Worm (Caenorhabditis elegans) whole organism, young adult: Measurements from ENCODE around the gene R07E4.1.
A peak's percentile ranks its signal among the peaks of the same experiment; 100 is the strongest.

Source experiments
- C17E4.6 ChIP-seq: fragments of 200-800 bp; sonication (Bioruptor generic); IDR thresholded peaks from 2 replicates; pipeline ENCODE4 v1.3.6; 2022; ENCODE audit warnings: missing genetic modification reagents, missing genetic modification characterization, missing compliant biosample characterization
- F52B5.7 ChIP-seq: sonication (generic microtip); optimal IDR thresholded peaks from 2 replicates; lab custom pipeline; 2016; ENCODE audit warnings: mild to moderate bottlenecking, missing genetic modification characterization, missing compliant biosample characterization
- F57A8.1 ChIP-seq: fragments of 200-800 bp; sonication (Bioruptor generic); optimal IDR thresholded peaks from 2 replicates; lab custom pipeline; 2018; ENCODE audit warnings: mild to moderate bottlenecking, missing genetic modification characterization, moderate library complexity, missing compliant biosample characterization
- K12H6.12 ChIP-seq: fragments of 200-800 bp; sonication (Bioruptor generic); optimal IDR thresholded peaks from 2 replicates; lab custom pipeline; 2018; ENCODE audit warnings: mild to moderate bottlenecking, missing genetic modification characterization, missing compliant biosample characterization
- Y53G8AR.9 ChIP-seq: fragments of 200-800 bp; sonication (Bioruptor generic); conservative IDR thresholded peaks from 2 replicates; pipeline ENCODE4 v1.3.6; 2022; ENCODE audit warnings: missing genetic modification reagents, missing genetic modification characterization, missing compliant biosample characterization
- Y67H2A.10 ChIP-seq: fragments of 200-800 bp; sonication (Bioruptor generic); conservative IDR thresholded peaks from 2 replicates; pipeline ENCODE4 v1.3.6; 2022; ENCODE audit warnings: missing genetic modification reagents, missing genetic modification characterization, missing compliant biosample characterization
- ama-1 ChIP-seq, 3 experiments: fragments of 150-350 bp in 1 of 3; sonication (generic microtip) in 2 of 3; optimal IDR thresholded peaks; 2 replicates each; lab custom pipeline; 2014 to 2018; ENCODE audit warnings: missing biosample characterization in 2 of 3, missing genetic modification characterization in 2 of 3, missing genetic modification reagents in 2 of 3
- attf-5 ChIP-seq: fragments of 200-800 bp; sonication (Bioruptor generic); optimal IDR thresholded peaks from 2 replicates; lab custom pipeline; 2018; ENCODE audit warnings: mild to moderate bottlenecking, missing genetic modification characterization, missing compliant biosample characterization
- attf-6 ChIP-seq: fragments of 200-800 bp; sonication (Bioruptor generic); IDR thresholded peaks from 2 replicates; pipeline ENCODE4 v1.3.6; 2022; ENCODE audit warnings: missing genetic modification reagents, missing genetic modification characterization, missing compliant biosample characterization
- bed-1 ChIP-seq: fragments of 200-800 bp; sonication (Bioruptor generic); IDR thresholded peaks from 2 replicates; pipeline ENCODE4 v1.3.6; 2022; ENCODE audit warnings: missing genetic modification reagents, missing genetic modification characterization, missing compliant biosample characterization
- ccch-3 ChIP-seq: fragments of 200-800 bp; sonication (Bioruptor generic); optimal IDR thresholded peaks from 2 replicates; lab custom pipeline; 2018; ENCODE audit warnings: mild to moderate bottlenecking, missing genetic modification characterization, missing compliant biosample characterization
- cebp-1 ChIP-seq, 2 experiments: fragments of 200-800 bp in 1 of 2; sonication (Bioruptor generic) in 1 of 2; sonication (generic microtip) in 1 of 2; IDR thresholded peaks in 1 of 2; optimal IDR thresholded peaks in 1 of 2; 2 replicates each; pipeline versions ENCODE4 v1.3.6 to Lab custom; 2017 to 2022; ENCODE audit warnings: missing compliant biosample characterization in 2 of 2, missing genetic modification characterization in 2 of 2, mild to moderate bottlenecking in 1 of 2, missing genetic modification reagents in 1 of 2, moderate library complexity in 1 of 2
- ceh-79 ChIP-seq: sonication (generic microtip); optimal IDR thresholded peaks from 2 replicates; lab custom pipeline; 2017; ENCODE audit warnings: mild to moderate bottlenecking, missing genetic modification characterization, missing compliant biosample characterization
- dox-1 ChIP-seq: fragments of 200-800 bp; sonication (Bioruptor generic); IDR thresholded peaks from 2 replicates; pipeline ENCODE4 v1.3.6; 2022; ENCODE audit warnings: missing genetic modification reagents, missing genetic modification characterization, missing compliant biosample characterization
- dpff-1 ChIP-seq: sonication (generic microtip); optimal IDR thresholded peaks from 2 replicates; lab custom pipeline; 2017; ENCODE audit warnings: mild to moderate bottlenecking, missing genetic modification characterization, missing compliant biosample characterization
- hlh-26 ChIP-seq: fragments of 200-800 bp; sonication (Bioruptor generic); conservative IDR thresholded peaks from 2 replicates; pipeline ENCODE4 v1.3.6; 2022; ENCODE audit warnings: missing genetic modification reagents, missing genetic modification characterization, missing compliant biosample characterization
- hmg-1.2 ChIP-seq: fragments of 200-800 bp; sonication (Bioruptor generic); IDR thresholded peaks from 2 replicates; pipeline ENCODE4 v1.3.6; 2022; ENCODE audit warnings: missing genetic modification reagents, missing genetic modification characterization, missing compliant biosample characterization
- lag-1 ChIP-seq: fragments of 200-800 bp; sonication (Bioruptor generic); IDR thresholded peaks from 2 replicates; pipeline ENCODE4 v1.3.6; 2022; ENCODE audit warnings: missing genetic modification reagents, missing genetic modification characterization, missing compliant biosample characterization
- lin-26 ChIP-seq: fragments of 200-800 bp; sonication (Bioruptor generic); IDR thresholded peaks from 2 replicates; pipeline ENCODE4 v1.3.6; 2022; ENCODE audit warnings: missing genetic modification reagents, missing genetic modification characterization, missing compliant biosample characterization
- lin-35 ChIP-seq, 3 experiments: fragments of 150-350 bp in 2 of 3; sonication (generic microtip) in 1 of 3; optimal IDR thresholded peaks; 2 replicates each; lab custom pipeline; 2014 to 2018; ENCODE audit warnings: missing biosample characterization in 3 of 3, missing genetic modification characterization in 3 of 3, missing genetic modification reagents in 3 of 3
- lin-40 ChIP-seq: sonication (generic microtip); optimal IDR thresholded peaks from 2 replicates; lab custom pipeline; 2016; ENCODE audit warnings: missing genetic modification characterization, mild to moderate bottlenecking, missing compliant biosample characterization, missing genotype, missing genetic modification reagents
- madf-10 ChIP-seq: sonication (generic microtip); optimal IDR thresholded peaks from 2 replicates; lab custom pipeline; 2016; ENCODE audit warnings: mild to moderate bottlenecking, missing genetic modification characterization, missing compliant biosample characterization
- mes-4 ChIP-seq: sonication (generic microtip); optimal IDR thresholded peaks from 2 replicates; lab custom pipeline; 2016; ENCODE audit warnings: missing genotype, missing genetic modification characterization, missing compliant biosample characterization
- nfya-1 ChIP-seq: sonication (generic microtip); optimal IDR thresholded peaks from 2 replicates; lab custom pipeline; 2017; ENCODE audit warnings: antibody characterized with exemption, missing compliant biosample characterization, missing genetic modification characterization, borderline replicate concordance; ENCODE audit not compliant: insufficient read depth
- nfya-2 ChIP-seq: fragments of 200-800 bp; sonication (Bioruptor generic); IDR thresholded peaks from 2 replicates; pipeline ENCODE4 v1.3.6; 2022; ENCODE audit warnings: missing genetic modification reagents, missing genetic modification characterization, missing compliant biosample characterization
- nhr-80 ChIP-seq: sonication (generic microtip); optimal IDR thresholded peaks from 2 replicates; lab custom pipeline; 2016; ENCODE audit warnings: missing genetic modification characterization, missing compliant biosample characterization
- rcor-1 ChIP-seq: fragments of 200-800 bp; sonication (Bioruptor generic); IDR thresholded peaks from 2 replicates; pipeline ENCODE4 v1.3.6; 2022; ENCODE audit warnings: missing genetic modification reagents, missing genetic modification characterization, missing compliant biosample characterization
- rec-8 ChIP-seq, 2 experiments: sonication (generic microtip); optimal IDR thresholded peaks; 2 replicates each; lab custom pipeline; 2016; ENCODE audit warnings: mild to moderate bottlenecking in 2 of 2, missing genetic modification characterization in 2 of 2, missing genetic modification reagents in 2 of 2, missing genotype in 2 of 2, missing biosample characterization in 1 of 2, missing compliant biosample characterization in 1 of 2, moderate library complexity in 1 of 2
- snpc-3.4 ChIP-seq: sonication (generic microtip); optimal IDR thresholded peaks from 2 replicates; lab custom pipeline; 2017; ENCODE audit warnings: missing genetic modification characterization, mild to moderate bottlenecking, missing compliant biosample characterization, antibody characterized with exemption, moderate library complexity, missing genotype, missing genetic modification reagents
- somi-1 ChIP-seq: fragments of 200-800 bp; sonication (Bioruptor generic); optimal IDR thresholded peaks from 2 replicates; lab custom pipeline; 2018; ENCODE audit warnings: mild to moderate bottlenecking, missing genetic modification characterization, missing compliant biosample characterization
- zim-3 ChIP-seq: sonication (generic microtip); optimal IDR thresholded peaks from 2 replicates; lab custom pipeline; 2017; ENCODE audit warnings: mild to moderate bottlenecking, missing genetic modification characterization, moderate library complexity, missing compliant biosample characterization
- ztf-22 ChIP-seq: fragments of 200-800 bp; sonication (Bioruptor generic); optimal IDR thresholded peaks from 2 replicates; lab custom pipeline; 2018; ENCODE audit warnings: mild to moderate bottlenecking, missing genetic modification characterization, moderate library complexity, missing compliant biosample characterization
- ztf-25 ChIP-seq: fragments of 200-800 bp; sonication (Bioruptor generic); IDR thresholded peaks from 2 replicates; pipeline ENCODE4 v1.3.6; 2022; ENCODE audit warnings: missing genetic modification reagents, missing genetic modification characterization, missing compliant biosample characterization
- ztf-26 ChIP-seq: sonication (generic microtip); optimal IDR thresholded peaks from 2 replicates; lab custom pipeline; 2017; ENCODE audit warnings: missing genetic modification characterization, missing compliant biosample characterization
- ztf-3 ChIP-seq: fragments of 200-800 bp; sonication (Bioruptor generic); optimal IDR thresholded peaks from 2 replicates; lab custom pipeline; 2018; ENCODE audit warnings: mild to moderate bottlenecking, missing genetic modification characterization, missing compliant biosample characterization

Gene R07E4.1

ce11 chrX:5941325-5941724 is 17.6 kb upstream of the R07E4.1 start:
- TF ChIP-seq K12H6.12: no peak
- peak; percentile 4 for TF ChIP-seq nhr-80
- TF ChIP-seq, all 124 proteins: peak for 1

- TF ChIP-seq zim-3: no peak
- TF ChIP-seq cebp-1 (GFP tag; IDR thresholded peaks at IDR 0.05; lab: Robert Waterston, UW): 0 out of 2 replicates have a peak, but pooled peaks have one; percentile 25
- TF ChIP-seq cebp-1 (tag; optimal IDR thresholded peaks at IDR 0.05; lab: Kevin White, UChicago): peak; percentile 40
- peak; percentile 53 for TF ChIP-seq somi-1 (GFP tag; lab: Kevin White, UChicago)
- TF ChIP-seq rec-8 (tag; optimal IDR thresholded peaks at IDR 0.05; lab: Kevin White, UChicago): no peak
- TF ChIP-seq nfya-2 (GFP tag; lab: Robert Waterston, UW): no peak
- TF ChIP-seq lin-26: no peak
- TF ChIP-seq lin-40: no peak
- no peak for TF ChIP-seq lag-1 (GFP tag; lab: Robert Waterston, UW)
- no peak for TF ChIP-seq hlh-26 (GFP tag; lab: Robert Waterston, UW)
- no peak for TF ChIP-seq mes-4 (tag; lab: Kevin White, UChicago)
- peak; percentile 8 for TF ChIP-seq ztf-26 (tag; lab: Kevin White, UChicago)
- no peak for TF ChIP-seq bed-1 (GFP tag; lab: Robert Waterston, UW)
- no peak for TF ChIP-seq F57A8.1 (GFP tag; lab: Kevin White, UChicago)
- TF ChIP-seq madf-10: no peak
- no peak for TF ChIP-seq dpff-1
- 0 out of 2 replicates have a peak, but pooled peaks have one; percentile 8 for TF ChIP-seq dox-1
- no peak for TF ChIP-seq ccch-3
- TF ChIP-seq ztf-25 (GFP tag; lab: Robert Waterston, UW): no peak
- TF ChIP-seq K12H6.12: peak; percentile 11
- TF ChIP-seq nfya-1 (tag; lab: Kevin White, UChicago): no peak
- no peak for TF ChIP-seq rcor-1 (GFP tag; lab: Robert Waterston, UW)
- TF ChIP-seq C17E4.6 (GFP tag; lab: Robert Waterston, UW): no peak
- TF ChIP-seq lin-35 (GFP tag; optimal IDR thresholded peaks at IDR 0.05; lab: Kevin White, UChicago): no peak
- peak; percentile 8 for TF ChIP-seq attf-5 (GFP tag; lab: Kevin White, UChicago)
- no peak for TF ChIP-seq nhr-80
- no peak for TF ChIP-seq snpc-3.4 (tag; lab: Kevin White, UChicago)
- no peak for TF ChIP-seq F52B5.7 (tag; lab: Kevin White, UChicago)
- TF ChIP-seq ztf-22: no peak
- TF ChIP-seq Y67H2A.10 (GFP tag; lab: Robert Waterston, UW): no peak
- no peak for TF ChIP-seq ama-1 (optimal IDR thresholded peaks at IDR 0.05; lab: Kevin White, UChicago)
- TF ChIP-seq ama-1 (GFP tag; optimal IDR thresholded peaks at IDR 0.05; lab: Kevin White, UChicago): no peak
- TF ChIP-seq Y53G8AR.9: no peak
- no peak for TF ChIP-seq ceh-79 (tag; lab: Kevin White, UChicago)
- no peak for TF ChIP-seq ztf-3
- peak; percentile 21; the same call in 1 of the 2 replicates for TF ChIP-seq hmg-1.2 (GFP tag; lab: Robert Waterston, UW)
These were observed 16.7 kb upstream of the R07E4.1 start for ce11 chrX:5942171-5942570.

ce11 chrX:5943908-5944307 is 15.0 kb upstream of the R07E4.1 start:
- TF ChIP-seq dox-1: 0 out of 2 replicates have a peak, but pooled peaks have one; percentile 40
- no peak for TF ChIP-seq attf-6 (GFP tag; lab: Robert Waterston, UW)
- TF ChIP-seq, all 124 proteins: peak for 1
